Worm (Caenorhabditis elegans): ENCODE data around the gene ZK546.2.

ZK546.2 gene

ce11 chrII:4904277-4904676, 41.5 kb upstream of the ZK546.2 start (continued):
- TF ChIP-seq rnt-1 (tag; optimal IDR thresholded peaks at IDR 0.05) (peak; percentile 87), ets-5 (GFP tag; IDR thresholded peaks at IDR 0.05) (no peak), hpl-2 (GFP tag; optimal IDR thresholded peaks at IDR 0.05) (no peak), mef-2 (tag; optimal IDR thresholded peaks at IDR 0.05) (no peak), ces-1 (GFP tag; optimal IDR thresholded peaks at IDR 0.05) (no peak), C04F5.9 (tag; optimal IDR thresholded peaks at IDR 0.05) (no peak), dsc-1 (tag; optimal IDR thresholded peaks at IDR 0.05) (peak; percentile 56), pag-3 (tag; optimal IDR thresholded peaks at IDR 0.05; ENCODE audit: borderline replicate concordance, insufficient read depth) (no peak), C34B4.2 (tag; optimal IDR thresholded peaks at IDR 0.05) (no peak), lin-35 (GFP tag; optimal IDR thresholded peaks at IDR 0.05) (peak; percentile 77 to 81), unc-98 (GFP tag; IDR thresholded peaks at IDR 0.05) (no peak), sptf-1 (tag; optimal IDR thresholded peaks at IDR 0.05) (no peak), nhr-90 (tag; optimal IDR thresholded peaks at IDR 0.05; ENCODE audit: poor library complexity) (no peak), sox-4 (tag; optimal IDR thresholded peaks at IDR 0.05) (no peak), hlh-4 (tag; optimal IDR thresholded peaks at IDR 0.05) (no peak), F16B12.6 (tag; optimal IDR thresholded peaks at IDR 0.05) (peak; percentile 48), lir-3 (tag; optimal IDR thresholded peaks at IDR 0.05; ENCODE audit: poor library complexity) (peak; percentile 35), ztf-4 (tag; optimal IDR thresholded peaks at IDR 0.05) (peak; percentile 32), lin-15B (tag; optimal IDR thresholded peaks at IDR 0.05) (peak; percentile 34), tlp-1 (tag; optimal IDR thresholded peaks at IDR 0.05) (no peak), hlh-17 (GFP tag; optimal IDR thresholded peaks at IDR 0.05; ENCODE audit: borderline replicate concordance) (no peak), ceh-8 (GFP tag; optimal IDR thresholded peaks at IDR 0.05) (no peak), nhr-77 (tag; optimal IDR thresholded peaks at IDR 0.05) (peak; percentile 31), nhr-20 (tag; optimal IDR thresholded peaks at IDR 0.05) (peak; percentile 80), unc-62 (GFP tag; optimal IDR thresholded peaks at IDR 0.05) (no peak), nhr-85 (tag) (no peak), efl-3 (GFP tag; optimal IDR thresholded peaks at IDR 0.05) (no peak), zip-4 (GFP tag; optimal IDR thresholded peaks at IDR 0.05) (no peak), elt-2 (tag; optimal IDR thresholded peaks at IDR 0.05) (peak; percentile 23), sup-37 (GFP tag; optimal IDR thresholded peaks at IDR 0.05) (no peak), fkh-8 (tag; optimal IDR thresholded peaks at IDR 0.05) (peak; percentile 65), dpl-1 (GFP tag; optimal IDR thresholded peaks at IDR 0.05) (peak; percentile 38 to 74 (median 70)), snu-23 (GFP tag; optimal IDR thresholded peaks at IDR 0.05) (peak; percentile 77), ceh-88 (GFP tag; IDR thresholded peaks at IDR 0.05) (no peak)

DNA sequence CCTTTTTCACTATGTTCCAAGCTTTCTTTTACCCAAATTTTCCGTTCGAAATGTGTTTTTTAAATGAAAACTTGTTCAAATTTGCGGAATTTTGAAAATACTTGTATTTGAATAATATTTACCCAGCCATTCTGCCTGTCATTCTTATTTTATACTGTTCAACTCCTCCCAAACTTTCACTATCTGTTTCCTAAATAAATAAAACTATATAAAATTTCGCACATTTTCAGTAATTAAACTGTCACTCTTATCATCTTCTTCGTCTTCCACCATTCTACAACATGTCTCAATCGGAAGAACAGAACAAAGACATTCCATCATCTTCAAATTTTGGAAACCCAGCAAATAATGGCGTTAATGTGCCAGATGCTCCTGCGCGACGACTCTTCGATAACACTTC, 41.0 kb upstream of the ZK546.2 start, which contains the start of gene btbd-10:
Gene btbd-10 (plus strand): TSS at position 231 of the 400 bp plus-strand sequence.
- TF ChIP-seq pqm-1 (tag; optimal IDR thresholded peaks at IDR 0.05) = no peak
- TF ChIP-seq nhr-71 (tag; optimal IDR thresholded peaks at IDR 0.05) = no peak
- TF ChIP-seq pax-3 (tag; optimal IDR thresholded peaks at IDR 0.05) = no peak
- no peak for TF ChIP-seq ceh-8 (GFP tag; optimal IDR thresholded peaks at IDR 0.05)
- no peak for TF ChIP-seq skn-1 (tag; optimal IDR thresholded peaks at IDR 0.05)
- TF ChIP-seq sptf-1 (tag; optimal IDR thresholded peaks at IDR 0.05) = no peak
- no peak for TF ChIP-seq fkh-8 (tag; optimal IDR thresholded peaks at IDR 0.05)
- no peak for TF ChIP-seq nhr-28 (tag; optimal IDR thresholded peaks at IDR 0.05)
- TF ChIP-seq nhr-11 (tag; optimal IDR thresholded peaks at IDR 0.05) = no peak
- no peak for TF ChIP-seq elt-2 (tag; optimal IDR thresholded peaks at IDR 0.05)
- TF ChIP-seq hlh-4 (tag; optimal IDR thresholded peaks at IDR 0.05) = no peak
- TF ChIP-seq dpl-1 (GFP tag; optimal IDR thresholded peaks at IDR 0.05) = no peak
- no peak for TF ChIP-seq sox-4 (tag; optimal IDR thresholded peaks at IDR 0.05)
- TF ChIP-seq zag-1 (tag; optimal IDR thresholded peaks at IDR 0.05) = no peak
- TF ChIP-seq unc-62 (GFP tag; optimal IDR thresholded peaks at IDR 0.05) = no peak
- no peak for TF ChIP-seq nhr-90 (tag; optimal IDR thresholded peaks at IDR 0.05; ENCODE audit: poor library complexity)
- no peak for TF ChIP-seq isw-1 (GFP tag; IDR thresholded peaks at IDR 0.05)
- no peak for TF ChIP-seq alr-1 (tag; optimal IDR thresholded peaks at IDR 0.05; ENCODE audit: borderline replicate concordance)

Measured in whole organism, L1 larva.